Fruit fly (Drosophila melanogaster) whole organism, embryonic: Measurements from ENCODE around the gene Ccn.

Experiments
- Atf-2 ChIP-seq: fragments of 200-800 bp; sonication (Bioruptor generic); optimal IDR thresholded peaks from 2 replicates; lab custom pipeline; 2016; ENCODE audit warnings: missing biosample characterization, missing genetic modification characterization
- Atf3 ChIP-seq: fragments of 200-800 bp; sonication (Bioruptor generic); optimal IDR thresholded peaks from 3 replicates; lab custom pipeline; 2016; ENCODE audit warnings: missing biosample characterization, missing genetic modification characterization
- BtbVII ChIP-seq: fragments of 200-800 bp; sonication (Bioruptor generic); optimal IDR thresholded peaks from 3 replicates; lab custom pipeline; 2017; ENCODE audit warnings: missing biosample characterization, mild to moderate bottlenecking, missing genetic modification characterization
- Bteb2 ChIP-seq: fragments of 200-800 bp; sonication (Bioruptor generic); optimal IDR thresholded peaks from 2 replicates; lab custom pipeline; 2016; ENCODE audit warnings: missing biosample characterization, missing genetic modification characterization
- CG10431 ChIP-seq: fragments of 200-800 bp; sonication (Bioruptor generic); optimal IDR thresholded peaks from 3 replicates; lab custom pipeline; 2018; ENCODE audit warnings: missing biosample characterization, mild to moderate bottlenecking, missing genetic modification characterization
- CG10462 ChIP-seq: fragments of 200-800 bp; sonication (Bioruptor generic); optimal IDR thresholded peaks from 2 replicates; lab custom pipeline; 2016; ENCODE audit warnings: missing biosample characterization, missing genetic modification characterization
- CG10654 ChIP-seq: fragments of 200-800 bp; sonication (Bioruptor generic); optimal IDR thresholded peaks from 2 replicates; lab custom pipeline; 2016; ENCODE audit warnings: missing biosample characterization, missing genetic modification characterization
- CG11093 ChIP-seq: fragments of 200-800 bp; sonication (Bioruptor generic); IDR thresholded peaks from 3 replicates; pipeline ENCODE4 v1.3.6; 2022; ENCODE audit warnings: missing biosample characterization, missing genetic modification characterization
- CG11398 ChIP-seq: fragments of 200-800 bp; sonication (Bioruptor generic); optimal IDR thresholded peaks from 2 replicates; lab custom pipeline; 2016; ENCODE audit warnings: missing biosample characterization, missing genetic modification characterization
- CG17829 ChIP-seq: fragments of 200-800 bp; optimal IDR thresholded peaks from 2 replicates; lab custom pipeline; 2019; ENCODE audit warnings: missing biosample characterization, mild to moderate bottlenecking, missing genetic modification characterization, moderate library complexity
- CG1832 ChIP-seq: fragments of 200-800 bp; sonication (Bioruptor generic); optimal IDR thresholded peaks from 2 replicates; lab custom pipeline; 2017; ENCODE audit warnings: missing biosample characterization, mild to moderate bottlenecking, missing genetic modification characterization, inconsistent platforms
- CG18599 ChIP-seq: fragments of 200-800 bp; sonication (Bioruptor generic); optimal IDR thresholded peaks from 3 replicates; lab custom pipeline; 2017; ENCODE audit warnings: missing biosample characterization, missing genetic modification characterization, mild to moderate bottlenecking, moderate library complexity, missing genetic modification reagents
- CG18764 ChIP-seq: fragments of 200-800 bp; sonication (Bioruptor generic); optimal IDR thresholded peaks from 3 replicates; lab custom pipeline; 2016; ENCODE audit warnings: missing biosample characterization, missing genetic modification characterization
- CG33213 ChIP-seq: fragments of 200-800 bp; sonication (Bioruptor generic); optimal IDR thresholded peaks from 3 replicates; lab custom pipeline; 2016; ENCODE audit warnings: missing biosample characterization, missing genetic modification characterization
- CG4730 ChIP-seq: fragments of 200-800 bp; sonication (Bioruptor generic); IDR thresholded peaks from 2 replicates; pipeline ENCODE4 v1.3.6; 2022; ENCODE audit warnings: missing biosample characterization, missing genetic modification characterization
- CG9215 ChIP-seq: fragments of 200-800 bp; sonication (Bioruptor generic); IDR thresholded peaks from 2 replicates; pipeline ENCODE4 v1.3.6; 2022; ENCODE audit warnings: missing biosample characterization, missing genetic modification characterization
- CG9609 ChIP-seq: fragments of 200-800 bp; sonication (Bioruptor generic); optimal IDR thresholded peaks from 3 replicates; lab custom pipeline; 2016; ENCODE audit warnings: missing biosample characterization, missing genetic modification characterization
- CrebB ChIP-seq: fragments of 200-800 bp; sonication (Bioruptor generic); optimal IDR thresholded peaks from 3 replicates; lab custom pipeline; 2018; ENCODE audit warnings: missing biosample characterization, mild to moderate bottlenecking, missing genetic modification characterization
- Ets97D ChIP-seq: fragments of 200-800 bp; sonication (Bioruptor generic); optimal IDR thresholded peaks from 3 replicates; lab custom pipeline; 2016; ENCODE audit warnings: missing biosample characterization, missing genetic modification characterization
- Fer3 ChIP-seq: fragments of 200-800 bp; sonication (Bioruptor generic); optimal IDR thresholded peaks from 2 replicates; lab custom pipeline; 2018; ENCODE audit warnings: missing biosample characterization, mild to moderate bottlenecking, missing genetic modification characterization, moderate library complexity
- HLH4C ChIP-seq: fragments of 200-800 bp; sonication (Bioruptor generic); IDR thresholded peaks from 3 replicates; pipeline ENCODE4 v1.3.6; 2022; ENCODE audit warnings: missing biosample characterization, missing genetic modification characterization; ENCODE audit not compliant: partially characterized antibody
- HmgZ ChIP-seq: fragments of 200-800 bp; sonication (Bioruptor generic); optimal IDR thresholded peaks from 2 replicates; lab custom pipeline; 2018; ENCODE audit warnings: missing biosample characterization, mild to moderate bottlenecking, missing genetic modification characterization
- Hmr ChIP-seq: fragments of 200-800 bp; sonication (Bioruptor generic); optimal IDR thresholded peaks from 3 replicates; lab custom pipeline; 2017; ENCODE audit warnings: mild to moderate bottlenecking, missing biosample characterization, missing genetic modification reagents, missing genetic modification characterization
- Jarid2 ChIP-seq: fragments of 200-800 bp; sonication (Bioruptor generic); optimal IDR thresholded peaks from 3 replicates; lab custom pipeline; 2017; ENCODE audit warnings: mild to moderate bottlenecking, missing biosample characterization, missing genetic modification reagents, missing genetic modification characterization
- Med ChIP-seq: fragments of 200-800 bp; sonication (Bioruptor generic); peaks from one replicate; lab custom pipeline; 2016; ENCODE audit warnings: missing biosample characterization, missing genetic modification characterization, mild to moderate bottlenecking, inconsistent platforms, moderate library complexity
- Ptx1 ChIP-seq: fragments of 200-800 bp; sonication (Bioruptor generic); IDR thresholded peaks from 2 replicates; pipeline ENCODE4 v1.3.6; 2022; ENCODE audit warnings: missing biosample characterization, missing genetic modification characterization
- Sin3A ChIP-seq: fragments of >200 bp; optimal IDR thresholded peaks from 2 replicates; lab custom pipeline; 2018
- Sry-β ChIP-seq: fragments of 200-800 bp; sonication (Bioruptor generic); optimal IDR thresholded peaks from 2 replicates; lab custom pipeline; 2018; ENCODE audit warnings: missing biosample characterization, mild to moderate bottlenecking, missing genetic modification characterization, moderate library complexity
- ac ChIP-seq: fragments of 200-800 bp; sonication (Bioruptor generic); optimal IDR thresholded peaks from 3 replicates; lab custom pipeline; 2017; ENCODE audit warnings: missing biosample characterization, mild to moderate bottlenecking, missing genetic modification characterization
- al ChIP-seq: fragments of 200-800 bp; sonication (Bioruptor generic); IDR thresholded peaks from 2 replicates; pipeline ENCODE4 v1.3.6; 2022; ENCODE audit warnings: missing biosample characterization, missing genetic modification characterization
- bsh ChIP-seq, 2 experiments: fragments of 200-800 bp; sonication (Bioruptor generic); optimal IDR thresholded peaks; 2 replicates each; lab custom pipeline; 2017 to 2018; ENCODE audit warnings: mild to moderate bottlenecking in 2 of 2, missing biosample characterization in 2 of 2, missing genetic modification characterization in 2 of 2, moderate library complexity in 1 of 2
- dmrt11E ChIP-seq: fragments of 200-800 bp; sonication (Bioruptor generic); optimal IDR thresholded peaks from 3 replicates; lab custom pipeline; 2018; ENCODE audit warnings: missing biosample characterization, mild to moderate bottlenecking, missing genetic modification characterization, moderate library complexity
- dysf ChIP-seq: fragments of 200-800 bp; sonication (Bioruptor generic); IDR thresholded peaks from 3 replicates; pipeline ENCODE4 v1.3.6; 2022; ENCODE audit warnings: missing biosample characterization, missing genetic modification characterization
- esg ChIP-seq: fragments of 200-800 bp; sonication (Bioruptor generic); conservative IDR thresholded peaks from 2 replicates; pipeline ENCODE4 v1.3.6; 2022; ENCODE audit warnings: missing biosample characterization, missing genetic modification characterization
- ftz-f1 ChIP-seq: fragments of 200-800 bp; sonication (Bioruptor generic); optimal IDR thresholded peaks from 2 replicates; lab custom pipeline; 2016; ENCODE audit warnings: missing biosample characterization, missing genetic modification characterization
- fu2 ChIP-seq: fragments of 200-800 bp; sonication (Bioruptor generic); optimal IDR thresholded peaks from 2 replicates; lab custom pipeline; 2016; ENCODE audit warnings: missing biosample characterization, missing genetic modification characterization
- gfzf ChIP-seq: fragments of 200-800 bp; sonication (Bioruptor generic); optimal IDR thresholded peaks from 2 replicates; lab custom pipeline; 2016; ENCODE audit warnings: missing biosample characterization, mild to moderate bottlenecking, missing genetic modification characterization, moderate library complexity
- grn ChIP-seq: fragments of 200-800 bp; sonication (Bioruptor generic); optimal IDR thresholded peaks from 3 replicates; lab custom pipeline; 2017; ENCODE audit warnings: missing biosample characterization, missing genetic modification characterization
- hkb ChIP-seq, 2 experiments: fragments of 200-800 bp in 1 of 2; fragments of >200 bp in 1 of 2; sonication (Bioruptor generic) in 1 of 2; IDR thresholded peaks in 1 of 2; optimal IDR thresholded peaks in 1 of 2; 2 replicates each; pipeline versions ENCODE4 v1.3.6 to Lab custom; 2017 to 2022; ENCODE audit warnings: missing biosample characterization in 1 of 2, missing genetic modification characterization in 1 of 2
- hth ChIP-seq: fragments of >200 bp; optimal IDR thresholded peaks from 2 replicates; lab custom pipeline; 2017; ENCODE audit warnings: inconsistent platforms
- jumu ChIP-seq: fragments of 200-800 bp; sonication (Bioruptor generic); optimal IDR thresholded peaks from 3 replicates; lab custom pipeline; 2016; ENCODE audit warnings: missing biosample characterization, missing genetic modification characterization
- lab ChIP-seq: fragments of 200-800 bp; sonication (Bioruptor generic); optimal IDR thresholded peaks from 3 replicates; lab custom pipeline; 2017; ENCODE audit warnings: missing biosample characterization, missing genetic modification characterization, mild to moderate bottlenecking, moderate library complexity, missing genetic modification reagents
- mirr ChIP-seq: fragments of 200-800 bp; sonication (Bioruptor generic); optimal IDR thresholded peaks from 3 replicates; lab custom pipeline; 2018; ENCODE audit warnings: missing biosample characterization, mild to moderate bottlenecking, missing genetic modification characterization
- pan ChIP-seq, 4 experiments: fragments of >200 bp in 3 of 4; fragments of 200-800 bp in 1 of 4; sonication (Bioruptor generic) in 1 of 4; optimal IDR thresholded peaks in 3 of 4; IDR thresholded peaks in 1 of 4; 2 replicates each; pipeline versions ENCODE4 v1.3.6 to Lab custom; 2017 to 2022; ENCODE audit warnings: missing biosample characterization in 2 of 4, missing genetic modification characterization in 2 of 4, mixed read lengths in 1 of 4
- sens-2 ChIP-seq: fragments of 200-800 bp; sonication (Bioruptor generic); IDR thresholded peaks from 2 replicates; pipeline ENCODE4 v1.3.6; 2022; ENCODE audit warnings: missing biosample characterization, missing genetic modification characterization
- sisA ChIP-seq: fragments of 200-800 bp; sonication (Bioruptor generic); IDR thresholded peaks from 2 replicates; pipeline ENCODE4 v1.3.6; 2022; ENCODE audit warnings: missing biosample characterization, missing genetic modification characterization
- sug ChIP-seq: fragments of 200-800 bp; optimal IDR thresholded peaks from 2 replicates; lab custom pipeline; 2019; ENCODE audit warnings: missing biosample characterization, mild to moderate bottlenecking, missing genetic modification characterization, moderate library complexity
- unc-4 ChIP-seq: fragments of 200-800 bp; sonication (Bioruptor generic); IDR thresholded peaks from 2 replicates; pipeline ENCODE4 v1.3.6; 2022; ENCODE audit warnings: missing biosample characterization, missing genetic modification characterization; ENCODE audit not compliant: partially characterized antibody
- unpg ChIP-seq: fragments of 200-800 bp; sonication (Bioruptor generic); optimal IDR thresholded peaks from 3 replicates; lab custom pipeline; 2018; ENCODE audit warnings: missing biosample characterization, mild to moderate bottlenecking, missing genetic modification characterization, moderate library complexity
- vnd ChIP-seq: fragments of 200-800 bp; sonication (Bioruptor generic); IDR thresholded peaks from 3 replicates; pipeline ENCODE4 v1.3.6; 2022; ENCODE audit warnings: missing biosample characterization, missing genetic modification characterization; ENCODE audit not compliant: partially characterized antibody
- zfh2 ChIP-seq: fragments of 200-800 bp; sonication (Bioruptor generic); optimal IDR thresholded peaks from 2 replicates; lab custom pipeline; 2016; ENCODE audit warnings: missing biosample characterization, missing genetic modification characterization

Ccn gene

DNA sequence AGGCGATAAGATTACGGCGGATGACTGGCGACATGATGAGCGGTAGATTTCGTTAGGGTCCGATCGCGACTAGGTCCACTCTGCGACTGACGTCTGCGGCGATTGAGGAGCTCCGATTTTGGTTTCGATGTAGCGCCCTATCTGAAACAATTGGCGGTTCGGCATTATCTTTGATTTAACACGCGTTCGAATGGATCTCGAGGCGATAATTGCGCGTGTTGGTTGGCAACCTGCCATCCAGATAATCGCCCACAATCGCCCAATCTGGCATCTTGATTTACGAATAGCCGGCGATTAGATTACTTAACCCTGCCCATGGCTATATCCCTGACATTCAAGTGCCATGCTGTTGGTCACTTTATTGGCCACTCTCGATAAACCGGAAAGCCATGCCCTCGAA, 64.5 kb downstream of the Ccn start (continued):
- TF ChIP-seq HmgZ (tag; lab: Kevin White, UChicago) (peak; percentile 22), mirr (peak; percentile 86), sens-2 (0 out of 2 replicates have a peak, but pooled peaks have one; percentile 20), dmrt11E (tag; lab: Kevin White, UChicago) (no peak), CG18764 (GFP tag; lab: Kevin White, UChicago) (no peak), jumu (GFP tag; lab: Kevin White, UChicago) (no peak), Ets97D (GFP tag; lab: Kevin White, UChicago) (no peak), al (GFP tag; lab: Robert Waterston, UW) (no peak), ac (no peak), grn (GFP tag; lab: Kevin White, UChicago) (peak; percentile 99), hkb (optimal IDR thresholded peaks at IDR 0.05; lab: Kevin White, UChicago) (no peak), hkb (GFP tag; IDR thresholded peaks at IDR 0.05; lab: Robert Waterston, UW) (no peak), fu2 (GFP tag; lab: Kevin White, UChicago) (no peak), Sin3A (lab: Kevin White, UChicago) (no peak), dysf (0 out of 3 replicates have a peak, but pooled peaks have one; percentile 5), CG11398 (GFP tag; lab: Kevin White, UChicago) (no peak), gfzf (GFP tag; lab: Kevin White, UChicago) (no peak), CG4730 (GFP tag; lab: Robert Waterston, UW) (no peak), lab (peak; percentile 11), unpg (GFP tag; lab: Kevin White, UChicago) (no peak), BtbVII (peak; percentile 5), Fer3 (tag; lab: Kevin White, UChicago) (no peak), CG1832 (GFP tag; lab: Kevin White, UChicago) (no peak), esg (no peak), Bteb2 (GFP tag; lab: Kevin White, UChicago) (no peak), unc-4 (GFP tag; lab: Robert Waterston, UW) (no peak), Ptx1 (GFP tag; lab: Robert Waterston, UW) (no peak), CG9215 (GFP tag; lab: Robert Waterston, UW) (no peak), Atf3 (GFP tag; lab: Kevin White, UChicago) (no peak), pan (optimal IDR thresholded peaks at IDR 0.05; lab: Kevin White, UChicago) (no peak), pan (GFP tag; optimal IDR thresholded peaks at IDR 0.05 in 1 of 2, IDR thresholded peaks at IDR 0.05 in 1 of 2) (no peak), sug (tag; lab: Kevin White, UChicago) (peak; percentile 97), bsh (GFP tag; optimal IDR thresholded peaks at IDR 0.05; lab: Kevin White, UChicago) (no peak), sisA (no peak), CG9609 (GFP tag; lab: Kevin White, UChicago) (no peak), hth (lab: Kevin White, UChicago) (no peak), CrebB (tag; lab: Kevin White, UChicago) (no peak), Hmr (GFP tag; lab: Kevin White, UChicago) (peak; percentile 12), Sry-β (GFP tag; lab: Kevin White, UChicago) (no peak), Atf-2 (GFP tag; lab: Kevin White, UChicago) (no peak), Jarid2 (peak; percentile 2), Med (peak; percentile 76), vnd (0 out of 3 replicates have a peak, but pooled peaks have one; percentile 34), CG10431 (GFP tag; lab: Kevin White, UChicago) (no peak), zfh2 (GFP tag; lab: Kevin White, UChicago) (no peak), CG10462 (GFP tag; lab: Kevin White, UChicago) (no peak), CG11093 (GFP tag; lab: Robert Waterston, UW) (no peak), HLH4C (GFP tag; lab: Robert Waterston, UW) (no peak), CG18599 (GFP tag; lab: Kevin White, UChicago) (peak; percentile 56), ftz-f1 (GFP tag; lab: Kevin White, UChicago) (peak; percentile 56), CG10654 (GFP tag; lab: Kevin White, UChicago) (no peak), CG17829 (tag; lab: Kevin White, UChicago) (no peak), CG33213 (GFP tag; lab: Kevin White, UChicago) (no peak)
